Fruit fly (Drosophila melanogaster): ENCODE data around the gene rst.
A peak's percentile ranks its signal among the peaks of the same experiment; 100 is the strongest.

Gene rst

DNA sequence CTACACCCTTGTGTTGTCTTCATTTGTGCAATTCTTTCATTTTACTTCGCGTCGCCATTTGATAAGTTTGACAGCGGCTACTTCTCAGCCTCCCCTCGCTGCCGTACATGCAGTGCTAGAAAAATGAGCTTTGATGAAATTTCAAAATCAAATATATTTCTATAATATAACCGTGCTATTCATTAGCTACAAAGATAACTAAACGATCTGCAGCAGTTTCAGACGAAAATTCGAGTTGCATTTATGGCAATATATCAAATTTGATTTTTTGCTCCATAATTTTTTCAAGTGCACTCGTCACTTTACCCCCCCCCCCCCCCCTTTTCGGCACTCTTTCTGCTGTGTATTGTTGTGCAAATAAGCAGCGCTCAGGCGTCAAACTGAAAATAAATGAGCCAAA lies 61.1 kb downstream of the rst start (continued):
- TF ChIP-seq CG9727 (GFP tag; optimal IDR thresholded peaks at IDR 0.05), result no peak
- TF ChIP-seq CG10565 (GFP tag; optimal IDR thresholded peaks at IDR 0.05), result no peak
- TF ChIP-seq Sox102F (GFP tag; optimal IDR thresholded peaks at IDR 0.05), result peak; percentile 29
- TF ChIP-seq wor (GFP tag; IDR thresholded peaks at IDR 0.05), result no peak
- TF ChIP-seq Six4 (GFP tag; optimal IDR thresholded peaks at IDR 0.05), result no peak
- no peak for TF ChIP-seq BEAF-32 (GFP tag; optimal IDR thresholded peaks at IDR 0.05)
- TF ChIP-seq al (GFP tag; IDR thresholded peaks at IDR 0.05), result no peak
- no peak for TF ChIP-seq CG6854 (GFP tag; optimal IDR thresholded peaks at IDR 0.05)
- no peak for TF ChIP-seq bbx (GFP tag; IDR thresholded peaks at IDR 0.05; ENCODE audit: partially characterized antibody)
- no peak for TF ChIP-seq amos (GFP tag; IDR thresholded peaks at IDR 0.05; ENCODE audit: partially characterized antibody)
- TF ChIP-seq Ptx1 (GFP tag; IDR thresholded peaks at IDR 0.05), result 0 out of 2 replicates have a peak, but pooled peaks have one; percentile 22
- no peak for TF ChIP-seq dati (GFP tag; IDR thresholded peaks at IDR 0.05)
- no peak for TF ChIP-seq CG1529 (GFP tag; optimal IDR thresholded peaks at IDR 0.05)
- TF ChIP-seq D19A (tag; optimal IDR thresholded peaks at IDR 0.05), result no peak
- TF ChIP-seq cad (GFP tag; optimal IDR thresholded peaks at IDR 0.05), result no peak
- no peak for TF ChIP-seq gcm (GFP tag; optimal IDR thresholded peaks at IDR 0.05)
- TF ChIP-seq HLH4C (GFP tag; IDR thresholded peaks at IDR 0.05; ENCODE audit: partially characterized antibody), result no peak
- TF ChIP-seq p53 (GFP tag; optimal IDR thresholded peaks at IDR 0.05), result no peak
- TF ChIP-seq nau (GFP tag; optimal IDR thresholded peaks at IDR 0.05), result no peak
- no peak for TF ChIP-seq CG13123 (GFP tag; optimal IDR thresholded peaks at IDR 0.05)
- 0 out of 3 replicates have a peak, but pooled peaks have one; percentile 41 for TF ChIP-seq ci (GFP tag; IDR thresholded peaks at IDR 0.05)
- TF ChIP-seq slp2 (GFP tag; optimal IDR thresholded peaks at IDR 0.05), result no peak
- no peak for TF ChIP-seq bcd (GFP tag; optimal IDR thresholded peaks at IDR 0.05)
- peak; percentile 10 for TF ChIP-seq CG13424 (tag; optimal IDR thresholded peaks at IDR 0.05)
- TF ChIP-seq CG2116 (GFP tag; optimal IDR thresholded peaks at IDR 0.05), result no peak
- TF ChIP-seq CG18011 (GFP tag; optimal IDR thresholded peaks at IDR 0.05), result no peak
- no peak for TF ChIP-seq fru (optimal IDR thresholded peaks at IDR 0.05)
- TF ChIP-seq CG31224 (GFP tag; IDR thresholded peaks at IDR 0.05), result no peak
- TF ChIP-seq CG5953 (GFP tag; IDR thresholded peaks at IDR 0.05), result no peak
- TF ChIP-seq prd (optimal IDR thresholded peaks at IDR 0.05), result no peak
- no peak for TF ChIP-seq prd (GFP tag; IDR thresholded peaks at IDR 0.05)
- no peak for TF ChIP-seq Spps (tag; optimal IDR thresholded peaks at IDR 0.05)
- no peak for TF ChIP-seq CG14014 (GFP tag; IDR thresholded peaks at IDR 0.05)
- peak; percentile 24 for TF ChIP-seq CG2678 (tag; optimal IDR thresholded peaks at IDR 0.05)
- no peak for TF ChIP-seq CG12155 (GFP tag; optimal IDR thresholded peaks at IDR 0.05)
- TF ChIP-seq pb (GFP tag; optimal IDR thresholded peaks at IDR 0.05), result no peak
- TF ChIP-seq chinmo (GFP tag; IDR thresholded peaks at IDR 0.05; ENCODE audit: partially characterized antibody), result no peak
- TF ChIP-seq Mad (GFP tag; optimal IDR thresholded peaks at IDR 0.05), result no peak
- TF ChIP-seq Doc3 (GFP tag; IDR thresholded peaks at IDR 0.05; ENCODE audit: partially characterized antibody), result no peak
- no peak for TF ChIP-seq Asciz (GFP tag; optimal IDR thresholded peaks at IDR 0.05)
- no peak for TF ChIP-seq da (GFP tag; optimal IDR thresholded peaks at IDR 0.05)
- TF ChIP-seq CG8388 (GFP tag; optimal IDR thresholded peaks at IDR 0.05), result no peak
- TF ChIP-seq Abd-B (GFP tag; optimal IDR thresholded peaks at IDR 0.05), result no peak
- peak; percentile 20 for TF ChIP-seq phol (tag; optimal IDR thresholded peaks at IDR 0.05)
- no peak for TF ChIP-seq eve (GFP tag; optimal IDR thresholded peaks at IDR 0.05)
- TF ChIP-seq D19B (GFP tag; optimal IDR thresholded peaks at IDR 0.05), result no peak
- TF ChIP-seq CG2120 (GFP tag; optimal IDR thresholded peaks at IDR 0.05), result peak; percentile 20
- TF ChIP-seq emc (GFP tag; optimal IDR thresholded peaks at IDR 0.05), result no peak
- TF ChIP-seq Drgx (GFP tag; IDR thresholded peaks at IDR 0.05), result no peak
- TF ChIP-seq Dip2 (GFP tag; IDR thresholded peaks at IDR 0.05), result no peak
- no peak for TF ChIP-seq Camta (GFP tag; optimal IDR thresholded peaks at IDR 0.05)
- no peak for TF ChIP-seq gt (GFP tag; IDR thresholded peaks at IDR 0.05)

All from whole organism, embryonic.